Fruit fly (Drosophila melanogaster): Measurements from ENCODE around the gene CG33500.
A peak's percentile ranks its signal among the peaks of the same experiment; 100 is the strongest.

DNA sequence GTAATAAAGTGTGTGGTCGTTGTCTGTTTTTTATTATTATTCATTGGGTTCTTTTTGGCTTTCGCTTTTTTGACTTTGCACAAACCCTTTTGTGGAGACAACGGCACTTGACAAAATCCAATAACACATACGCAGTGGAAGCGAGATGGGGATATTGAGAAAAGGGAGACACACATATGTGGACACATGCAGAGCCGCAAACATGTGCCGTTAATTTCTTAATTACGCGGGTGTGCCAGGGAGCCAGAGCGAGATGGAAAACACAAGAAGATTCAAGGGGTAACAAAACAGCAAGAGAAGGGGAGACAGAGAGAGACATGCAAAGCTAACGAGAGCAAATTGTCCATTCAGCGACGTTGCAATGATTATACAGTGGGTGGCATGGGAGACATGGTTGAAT is 16.0 kb upstream of the CG33500 start:
- no peak for TF ChIP-seq CG10274 (GFP tag; optimal IDR thresholded peaks at IDR 0.05)
- TF ChIP-seq CG8944 (GFP tag; optimal IDR thresholded peaks at IDR 0.05): no peak
- peak; percentile 27 for TF ChIP-seq CG11398 (GFP tag; optimal IDR thresholded peaks at IDR 0.05)
- TF ChIP-seq sima (GFP tag; optimal IDR thresholded peaks at IDR 0.05): no peak
- no peak for TF ChIP-seq h (optimal IDR thresholded peaks at IDR 0.05)
- TF ChIP-seq CG12744 (GFP tag; optimal IDR thresholded peaks at IDR 0.05): no peak
- no peak for TF ChIP-seq CG2116 (GFP tag; optimal IDR thresholded peaks at IDR 0.05)
- TF ChIP-seq tin (GFP tag; optimal IDR thresholded peaks at IDR 0.05): no peak
- no peak for TF ChIP-seq CG9215 (GFP tag; IDR thresholded peaks at IDR 0.05)
- no peak for TF ChIP-seq phol (tag; optimal IDR thresholded peaks at IDR 0.05)

Measured in whole organism, embryonic.